Worm (Caenorhabditis elegans) whole organism, midembryonic: ENCODE data around the gene rpl-3.

Experiments used
- cog-1 ChIP-seq: sonication (generic microtip); optimal IDR thresholded peaks from 2 replicates; lab custom pipeline; 2016; ENCODE audit warnings: missing genetic modification characterization, missing compliant biosample characterization
- flt-1 ChIP-seq: fragments of 200-800 bp; sonication (Bioruptor generic); IDR thresholded peaks from 2 replicates; pipeline ENCODE4 v1.3.6; 2022; ENCODE audit warnings: missing genetic modification characterization, missing compliant biosample characterization
- klf-2 ChIP-seq: fragments of 200-800 bp; sonication (Bioruptor generic); conservative IDR thresholded peaks from 2 replicates; pipeline ENCODE4 v1.3.6; 2022; ENCODE audit warnings: missing genetic modification reagents, missing genetic modification characterization, missing compliant biosample characterization
- ref-1 ChIP-seq: fragments of 200-800 bp; sonication (Bioruptor generic); conservative IDR thresholded peaks from 2 replicates; pipeline ENCODE4 v1.3.6; 2022; ENCODE audit warnings: missing genetic modification reagents, missing genetic modification characterization, missing compliant biosample characterization
- tab-1 ChIP-seq: fragments of 200-800 bp; sonication (Bioruptor generic); IDR thresholded peaks from 2 replicates; pipeline ENCODE4 v1.3.6; 2022; ENCODE audit warnings: missing genetic modification characterization, missing compliant biosample characterization

DNA sequence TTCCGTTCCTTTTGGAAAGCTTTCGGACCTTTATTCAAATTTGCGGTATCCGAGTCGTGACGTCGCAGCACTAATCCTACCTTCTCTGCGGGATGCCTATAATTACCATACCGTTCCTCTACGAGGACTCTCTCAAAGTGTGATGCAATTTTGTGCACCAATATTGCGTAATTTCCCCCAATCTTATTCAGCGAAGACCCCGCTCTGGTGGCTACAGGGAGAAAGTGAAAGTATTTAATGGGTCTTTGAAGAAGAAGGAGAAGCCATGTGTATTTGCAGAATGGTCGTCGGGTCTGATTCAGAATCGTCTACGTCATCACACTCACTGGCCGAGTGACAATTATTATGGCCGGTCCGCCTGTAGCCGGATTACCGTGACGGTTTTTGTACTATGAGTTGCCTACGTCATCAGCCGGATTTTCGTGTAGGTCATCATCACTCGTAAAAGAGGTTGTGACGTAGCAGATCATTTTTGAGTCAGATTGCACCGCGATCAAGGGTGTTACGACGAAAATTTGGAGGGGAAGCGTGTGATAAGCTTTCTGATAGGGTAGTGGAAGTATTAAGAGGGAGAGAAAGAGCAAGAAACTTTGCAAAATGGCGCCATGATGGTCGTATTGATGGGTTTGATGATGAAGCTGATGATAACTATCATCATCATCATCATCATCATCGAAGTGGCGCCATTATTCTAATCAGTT lies 8.7 kb downstream of the rpl-3 start:
- TF ChIP-seq flt-1 (GFP tag; lab: Robert Waterston, UW), result no peak
- no peak for TF ChIP-seq ref-1 (GFP tag; lab: Robert Waterston, UW)
- no peak for TF ChIP-seq cog-1 (tag; lab: Kevin White, UChicago)
- no peak for TF ChIP-seq klf-2 (GFP tag; lab: Robert Waterston, UW)
- TF ChIP-seq tab-1 (GFP tag; lab: Robert Waterston, UW), result no peak
